Fruit fly (Drosophila melanogaster) whole organism, prepupa: ENCODE measurements around the gene Cul6.

Experiments
- CG10631 ChIP-seq: fragments of 200-800 bp; sonication (Bioruptor generic); optimal IDR thresholded peaks from 2 replicates; lab custom pipeline; 2016; ENCODE audit warnings: missing biosample characterization, missing genetic modification characterization
- CG10669 ChIP-seq: fragments of 200-800 bp; sonication (Bioruptor generic); optimal IDR thresholded peaks from 3 replicates; lab custom pipeline; 2018; ENCODE audit warnings: missing biosample characterization, mild to moderate bottlenecking, missing genetic modification characterization, moderate library complexity
- CG15336 ChIP-seq: fragments of 200-800 bp; sonication (Bioruptor generic); IDR thresholded peaks from 2 replicates; pipeline ENCODE4 v1.3.6; 2022; ENCODE audit warnings: missing biosample characterization, missing genetic modification characterization
- CG6854 ChIP-seq: fragments of 200-800 bp; sonication (Bioruptor generic); optimal IDR thresholded peaks from 2 replicates; lab custom pipeline; 2017; ENCODE audit warnings: missing biosample characterization, mild to moderate bottlenecking, missing genetic modification characterization
- CG8119 ChIP-seq: fragments of 200-800 bp; sonication (Bioruptor generic); IDR thresholded peaks from 3 replicates; pipeline ENCODE4 v1.3.6; 2022; ENCODE audit warnings: missing biosample characterization, missing genetic modification characterization
- Eip93F ChIP-seq: fragments of 200-800 bp; sonication (Bioruptor generic); optimal IDR thresholded peaks from 2 replicates; lab custom pipeline; 2016; ENCODE audit warnings: missing biosample characterization, mild to moderate bottlenecking, missing genetic modification characterization
- Ets96B ChIP-seq: fragments of 200-800 bp; optimal IDR thresholded peaks from 2 replicates; lab custom pipeline; 2019; ENCODE audit warnings: missing biosample characterization, mild to moderate bottlenecking, missing genetic modification characterization, moderate library complexity
- Hr39 ChIP-seq: fragments of 200-800 bp; sonication (Bioruptor generic); optimal IDR thresholded peaks from 2 replicates; lab custom pipeline; 2016; ENCODE audit warnings: missing biosample characterization, missing genetic modification characterization
- OdsH ChIP-seq: fragments of 200-800 bp; sonication (Bioruptor generic); optimal IDR thresholded peaks from 3 replicates; lab custom pipeline; 2016; ENCODE audit warnings: missing biosample characterization, missing genetic modification characterization
- Sox102F ChIP-seq: fragments of 200-800 bp; sonication (Bioruptor generic); optimal IDR thresholded peaks from 2 replicates; lab custom pipeline; 2016; ENCODE audit warnings: missing biosample characterization, mild to moderate bottlenecking, missing genetic modification characterization

dm6 chr3L:13026337-13026736 lies 14.9 kb upstream of the Cul6 start, which contains the start of gene Zmynd10:
- TF ChIP-seq CG10669 (GFP tag; lab: Kevin White, UChicago) (no peak), OdsH (GFP tag; lab: Kevin White, UChicago) (no peak), Hr39 (GFP tag; lab: Kevin White, UChicago) (no peak), Eip93F (GFP tag; lab: Kevin White, UChicago) (no peak), Sox102F (GFP tag; lab: Kevin White, UChicago) (no peak), CG15336 (GFP tag; lab: Robert Waterston, UW) (no peak), Ets96B (tag; lab: Kevin White, UChicago) (no peak), CG8119 (GFP tag; lab: Robert Waterston, UW) (no peak), CG10631 (GFP tag; lab: Kevin White, UChicago) (no peak), CG6854 (no peak)
